In the genomic region with DNA sequence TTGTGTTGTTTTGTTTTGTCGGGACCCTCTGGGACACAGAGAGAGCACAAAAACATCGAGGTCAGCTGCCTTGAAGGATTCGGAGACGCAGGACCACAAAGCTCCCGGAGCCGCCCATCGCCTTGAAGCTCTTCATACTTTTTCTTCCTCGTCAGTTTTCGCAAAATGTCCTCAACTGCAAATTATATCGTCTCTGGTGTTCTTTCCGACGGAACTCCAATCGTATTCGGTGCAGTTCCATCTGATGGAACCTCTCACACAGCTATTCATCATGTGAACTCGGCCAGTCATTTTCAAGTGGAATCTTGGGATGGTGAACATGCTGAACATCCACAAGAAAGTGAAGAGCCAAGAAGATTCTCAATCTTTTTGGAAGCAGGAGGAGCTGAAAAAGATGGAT, we compare ENCODE assay signal across 1 worm cellular context.
TF ChIP-seq lines count a peak whose summit lies in the region.

No protein-coding gene starts in this region.

TF ChIP-seq in whole organism, L4 larva, 104 proteins besides CTCF, POLR2A, EP300 and RAD21 (continued from another document):
- TF ChIP-seq aha-1 (tag; lab: Kevin White, UChicago) (peak; percentile 86), madf-5 (GFP tag; IDR thresholded peaks at IDR 0.05; lab: Robert Waterston, UW) (no peak), cey-2 (tag; optimal IDR thresholded peaks at IDR 0.05; lab: Kevin White, UChicago; ENCODE audit: borderline replicate concordance, insufficient read depth) (no peak), nhr-10 (tag; optimal IDR thresholded peaks at IDR 0.05; lab: Kevin White, UChicago) (no peak), arid-1 (GFP tag; conservative IDR thresholded peaks at IDR 0.05; lab: Robert Waterston, UW) (no peak), daf-8 (GFP tag; IDR thresholded peaks at IDR 0.05; lab: Robert Waterston, UW) (no peak)
